Fruit fly (Drosophila melanogaster) whole organism, wandering third instar larva: ENCODE measurements around the gene Cpr67B.

Experiments
- Abd-B ChIP-seq: fragments of >200 bp; optimal IDR thresholded peaks from 2 replicates; lab custom pipeline; 2017; ENCODE audit warnings: missing biosample characterization, missing genetic modification characterization
- CG9705 ChIP-seq: fragments of 200-800 bp; sonication (Bioruptor generic); optimal IDR thresholded peaks from 2 replicates; lab custom pipeline; 2018; ENCODE audit warnings: missing biosample characterization, mild to moderate bottlenecking, missing genetic modification characterization
- Dfd ChIP-seq: fragments of >200 bp; optimal IDR thresholded peaks from 2 replicates; lab custom pipeline; 2017; ENCODE audit warnings: missing biosample characterization, missing genetic modification characterization
- GATAd ChIP-seq: sonication (Bioruptor generic); optimal IDR thresholded peaks from 2 replicates; lab custom pipeline; 2016; ENCODE audit warnings: missing biosample characterization, missing genetic modification characterization
- HLH106 ChIP-seq: fragments of 200-800 bp; optimal IDR thresholded peaks from 3 replicates; lab custom pipeline; 2019; ENCODE audit warnings: missing biosample characterization, mild to moderate bottlenecking, missing genetic modification characterization, moderate library complexity
- Hnf4 ChIP-seq: fragments of 200-800 bp; sonication (Bioruptor generic); optimal IDR thresholded peaks from 2 replicates; lab custom pipeline; 2016; ENCODE audit warnings: missing biosample characterization, mild to moderate bottlenecking, missing genetic modification characterization
- Hr83 ChIP-seq: fragments of 200-300 bp; sonication (Bioruptor generic); optimal IDR thresholded peaks from 2 replicates; lab custom pipeline; 2016; ENCODE audit warnings: missing biosample characterization, mild to moderate bottlenecking, missing genetic modification characterization, moderate library complexity; ENCODE audit not compliant: poor library complexity, severe bottlenecking
- Jra ChIP-seq: sonication (Bioruptor generic); optimal IDR thresholded peaks from 2 replicates; lab custom pipeline; 2016; ENCODE audit warnings: missing biosample characterization, missing genetic modification characterization
- Mio ChIP-seq: sonication (Bioruptor generic); optimal IDR thresholded peaks from 2 replicates; lab custom pipeline; 2016; ENCODE audit warnings: missing biosample characterization, missing genetic modification characterization
- Myc ChIP-seq: fragments of >200 bp; optimal IDR thresholded peaks from 2 replicates; lab custom pipeline; 2017
- N ChIP-seq: fragments of >200 bp; optimal IDR thresholded peaks from 2 replicates; lab custom pipeline; 2018; ENCODE audit warnings: missing biosample characterization, missing external identifiers, missing genetic modification characterization
- OdsH ChIP-seq: fragments of 200-800 bp; sonication (Bioruptor generic); optimal IDR thresholded peaks from 2 replicates; lab custom pipeline; 2016; ENCODE audit warnings: missing biosample characterization, mild to moderate bottlenecking, missing genetic modification characterization
- Rel ChIP-seq, 2 experiments: fragments of 200-800 bp; sonication (Bioruptor generic) in 1 of 2; optimal IDR thresholded peaks; 2 replicates in 1 of 2; 3 replicates in 1 of 2; lab custom pipeline; 2016 to 2019; ENCODE audit warnings: mild to moderate bottlenecking in 2 of 2, missing biosample characterization in 2 of 2, missing genetic modification characterization in 2 of 2, moderate library complexity in 1 of 2
- Sp1 ChIP-seq: fragments of 200-800 bp; sonication (Bioruptor generic); optimal IDR thresholded peaks from 3 replicates; lab custom pipeline; 2019; ENCODE audit warnings: missing biosample characterization, mild to moderate bottlenecking, missing genetic modification characterization, moderate library complexity
- br ChIP-seq: fragments of 200-800 bp; sonication (Bioruptor generic); optimal IDR thresholded peaks from 2 replicates; lab custom pipeline; 2016; ENCODE audit warnings: missing biosample characterization, missing genetic modification characterization
- brk ChIP-seq: fragments of 200-800 bp; sonication (Bioruptor generic); optimal IDR thresholded peaks from 2 replicates; lab custom pipeline; 2016; ENCODE audit warnings: missing biosample characterization, mild to moderate bottlenecking, missing genetic modification characterization
- ey ChIP-seq: fragments of 200-800 bp; sonication (Bioruptor generic); optimal IDR thresholded peaks from 2 replicates; lab custom pipeline; 2016; ENCODE audit warnings: missing biosample characterization, missing genetic modification characterization
- foxo ChIP-seq, 2 experiments: fragments of 200-800 bp; sonication (Bioruptor generic); optimal IDR thresholded peaks; 2 replicates in 1 of 2; 3 replicates in 1 of 2; lab custom pipeline; 2016 to 2017; ENCODE audit warnings: missing biosample characterization in 2 of 2, missing genetic modification characterization in 2 of 2
- fru ChIP-seq: fragments of 200-800 bp; sonication (Bioruptor generic); optimal IDR thresholded peaks from 3 replicates; lab custom pipeline; 2016; ENCODE audit warnings: missing biosample characterization, mild to moderate bottlenecking, missing genetic modification characterization
- h ChIP-seq: fragments of 200-800 bp; sonication (Bioruptor generic); optimal IDR thresholded peaks from 3 replicates; lab custom pipeline; 2016; ENCODE audit warnings: missing biosample characterization, mild to moderate bottlenecking, missing genetic modification characterization
- pan ChIP-seq: fragments of >200 bp; optimal IDR thresholded peaks from 2 replicates; lab custom pipeline; 2017
- psq ChIP-seq: fragments of 200-800 bp; sonication (Bioruptor generic); optimal IDR thresholded peaks from 3 replicates; lab custom pipeline; 2017; ENCODE audit warnings: missing biosample characterization, mild to moderate bottlenecking, missing genetic modification characterization, moderate library complexity
- rgr ChIP-seq: fragments of 200-800 bp; sonication (Bioruptor generic); optimal IDR thresholded peaks from 3 replicates; lab custom pipeline; 2016; ENCODE audit warnings: missing biosample characterization, mild to moderate bottlenecking, missing genetic modification characterization
- sage ChIP-seq: fragments of 200-800 bp; sonication (Bioruptor generic); optimal IDR thresholded peaks from 2 replicates; lab custom pipeline; 2016; ENCODE audit warnings: missing biosample characterization, mild to moderate bottlenecking, missing genetic modification characterization
- sv ChIP-seq: fragments of 200-800 bp; sonication (Bioruptor generic); optimal IDR thresholded peaks from 3 replicates; lab custom pipeline; 2016; ENCODE audit warnings: missing biosample characterization, missing genetic modification characterization
- tai ChIP-seq: sonication (Bioruptor generic); optimal IDR thresholded peaks from 2 replicates; lab custom pipeline; 2016; ENCODE audit warnings: missing biosample characterization, missing genetic modification characterization
- woc ChIP-seq: sonication (Bioruptor generic); optimal IDR thresholded peaks from 2 replicates; lab custom pipeline; 2016; ENCODE audit warnings: missing biosample characterization, mild to moderate bottlenecking, missing genetic modification characterization

The Cpr67B gene

DNA sequence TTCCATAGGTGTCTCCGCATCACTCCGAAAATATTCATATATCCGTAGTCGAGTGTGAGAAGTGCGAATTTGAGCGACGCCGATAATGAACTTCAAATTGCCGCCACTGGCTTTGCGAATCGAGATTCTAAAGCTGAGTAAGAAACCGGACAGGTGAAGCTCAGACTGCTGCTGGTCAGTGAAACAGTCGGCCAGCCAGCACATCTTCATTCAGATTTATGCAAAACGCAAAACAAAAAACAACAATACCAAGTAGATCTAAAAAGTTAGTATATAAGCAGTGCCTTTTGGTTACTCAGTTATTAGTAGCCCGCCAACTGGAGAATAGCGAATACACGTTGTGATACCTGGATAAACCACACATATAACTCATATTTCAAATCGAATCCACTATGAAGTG is at the start of gene Cpr67B:
Cpr67B (plus strand) TSS at position 301 of the 400 bp plus-strand sequence.
- TF ChIP-seq CG9705 (GFP tag; lab: Kevin White, UChicago) (no peak), Rel (GFP tag; optimal IDR thresholded peaks at IDR 0.05; lab: Kevin White, UChicago) (no peak), Rel (tag; optimal IDR thresholded peaks at IDR 0.05; lab: Kevin White, UChicago) (no peak), fru (GFP tag; lab: Kevin White, UChicago) (no peak)
- TF ChIP-seq, all 38 proteins: peak for 0

DNA sequence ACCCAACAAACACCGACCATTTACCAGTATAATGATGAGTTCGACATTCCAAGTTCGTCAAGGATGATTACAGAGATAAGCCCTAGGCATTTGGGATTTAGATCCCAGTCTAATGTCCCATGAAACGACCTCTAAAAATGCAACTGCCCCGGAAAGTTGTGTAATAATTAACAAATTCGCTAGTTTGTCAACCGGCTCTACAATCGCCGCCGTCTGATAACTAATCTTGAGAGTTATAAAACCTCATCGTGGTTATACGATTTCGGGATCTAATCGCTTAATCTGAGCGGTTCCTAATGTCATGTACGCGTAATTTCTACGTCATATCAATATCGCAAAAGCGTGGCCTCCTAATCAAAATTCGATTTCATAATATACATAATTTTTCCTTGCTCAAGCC is 49.0 kb upstream of the Cpr67B start:
- TF ChIP-seq Sp1 (GFP tag; lab: Kevin White, UChicago) = no peak
- TF ChIP-seq, all 38 proteins: peak for 0

DNA sequence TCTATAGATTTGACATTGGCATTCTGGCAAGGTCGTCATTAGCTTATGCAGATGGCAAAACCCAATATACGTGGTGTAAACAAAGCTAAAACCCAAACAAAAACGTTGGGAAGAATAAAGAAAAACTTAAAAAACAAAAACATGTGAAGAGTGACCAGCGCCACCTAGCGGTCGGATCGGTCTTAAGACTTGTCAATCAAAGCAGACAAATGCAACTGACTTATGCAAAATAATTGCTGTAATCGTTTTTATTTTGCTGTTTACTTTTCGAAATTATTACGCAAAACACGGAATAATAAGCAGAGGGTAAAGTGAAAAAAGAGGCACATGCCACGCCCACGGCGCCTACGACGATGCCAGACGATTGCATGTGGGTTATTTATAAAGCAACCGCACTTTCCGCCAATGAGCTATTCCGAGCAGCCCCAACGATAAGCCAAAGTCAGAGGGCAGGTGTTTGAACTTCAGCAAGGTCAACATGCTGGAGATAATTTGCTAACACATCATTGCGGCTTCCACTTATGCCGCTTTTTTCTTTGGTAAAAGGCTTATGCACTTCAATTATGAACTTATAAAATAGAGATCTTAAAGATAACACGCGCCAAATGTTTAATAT is 48.4 kb upstream of the Cpr67B start:
- TF ChIP-seq Dfd = no peak
- TF ChIP-seq Abd-B (GFP tag; lab: Kevin White, UChicago) = no peak
- no peak for TF ChIP-seq brk (GFP tag; lab: Kevin White, UChicago)
- no peak for TF ChIP-seq Hr83
- no peak for TF ChIP-seq tai (GFP tag; lab: Kevin White, UChicago)
- TF ChIP-seq CG9705 (GFP tag; lab: Kevin White, UChicago) = no peak
- no peak for TF ChIP-seq psq
- TF ChIP-seq OdsH (GFP tag; lab: Kevin White, UChicago) = no peak
- TF ChIP-seq br (GFP tag; lab: Kevin White, UChicago) = no peak
- no peak for TF ChIP-seq Myc (lab: Kevin White, UChicago)
- no peak for TF ChIP-seq sv (GFP tag; lab: Kevin White, UChicago)
- TF ChIP-seq woc (GFP tag; lab: Kevin White, UChicago) = no peak
- no peak for TF ChIP-seq GATAd (GFP tag; lab: Kevin White, UChicago)
- TF ChIP-seq N (GFP tag; lab: Kevin White, UChicago) = no peak
- no peak for TF ChIP-seq ey (GFP tag; lab: Kevin White, UChicago)
- TF ChIP-seq Jra (GFP tag; lab: Kevin White, UChicago) = no peak
- TF ChIP-seq pan (lab: Kevin White, UChicago) = no peak

DNA sequence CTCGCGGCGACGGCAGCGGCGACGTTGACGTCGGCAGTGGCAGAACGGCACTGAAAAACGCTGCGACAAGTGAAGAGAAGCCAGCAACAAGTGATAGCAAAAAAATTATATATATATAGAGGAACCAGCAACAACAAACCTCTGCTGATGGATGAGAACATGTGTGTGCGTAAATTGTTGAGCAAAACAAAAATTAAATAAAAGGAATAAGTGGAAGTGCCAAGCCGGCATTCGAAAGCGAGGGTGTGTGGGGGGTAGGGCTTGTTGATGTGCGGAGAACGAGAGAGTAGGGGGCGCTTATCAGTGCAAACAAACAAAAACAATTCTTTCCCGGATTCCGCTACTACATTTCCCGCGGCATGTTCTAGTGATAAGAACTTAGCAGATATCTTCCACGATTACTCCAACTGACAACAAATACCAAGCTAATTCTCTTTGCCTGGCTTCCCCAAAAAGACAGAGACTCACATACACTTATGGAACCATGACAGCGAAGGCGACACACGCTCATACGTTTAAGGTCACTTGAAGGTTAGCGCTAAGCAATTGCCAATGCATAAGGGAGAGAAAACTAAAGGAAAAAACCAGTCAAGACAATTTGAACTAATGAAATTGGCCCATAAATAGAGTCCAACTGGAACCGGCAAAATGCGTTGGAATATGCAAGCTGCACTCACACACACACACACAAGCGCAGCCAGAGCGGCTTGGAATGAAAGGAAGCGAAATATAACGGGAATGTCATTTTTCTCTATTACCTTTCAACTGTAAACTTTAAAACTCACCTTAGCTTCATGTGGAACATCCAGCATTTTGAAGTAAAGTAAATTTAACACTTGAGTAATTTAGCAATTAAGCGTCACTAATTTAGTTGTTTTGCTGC is 46.5 kb upstream of the Cpr67B start:
- TF ChIP-seq h (peak; percentile 27), psq (peak; percentile 75), Rel (GFP tag; optimal IDR thresholded peaks at IDR 0.05; lab: Kevin White, UChicago) (peak; percentile 28), Rel (tag; optimal IDR thresholded peaks at IDR 0.05; lab: Kevin White, UChicago) (peak; percentile 57), Mio (GFP tag; lab: Kevin White, UChicago) (no peak), Sp1 (GFP tag; lab: Kevin White, UChicago) (peak; percentile 26), HLH106 (no peak), N (GFP tag; lab: Kevin White, UChicago) (no peak), Hnf4 (GFP tag; lab: Kevin White, UChicago) (no peak)

DNA sequence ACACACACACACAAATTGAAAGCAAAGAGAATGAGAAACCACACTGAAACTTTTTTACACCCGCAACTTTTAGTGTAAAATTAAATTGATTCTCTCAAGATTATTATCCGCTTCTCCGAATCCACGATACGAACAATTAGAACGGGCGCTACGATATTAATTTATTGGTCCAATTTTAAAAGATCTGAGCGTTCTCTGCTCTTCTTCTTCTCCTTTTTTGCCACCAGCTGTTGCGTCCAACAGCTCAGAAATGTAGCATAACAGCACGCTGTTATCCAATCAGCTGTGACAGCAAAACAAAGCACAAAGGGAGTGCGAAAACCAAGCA is 45.9 kb upstream of the Cpr67B start, which contains the start of the genes UGP and Svip:
UGP (minus strand) TSS at position 223 of the 328 bp plus-strand sequence.
Svip (plus strand) TSS at position 287 of the 328 bp plus-strand sequence.
- TF ChIP-seq Hr83 (peak; percentile 57), Jra (GFP tag; lab: Kevin White, UChicago) (no peak), h (no peak), sage (GFP tag; lab: Kevin White, UChicago) (peak; percentile 45), psq (peak; percentile 57), OdsH (GFP tag; lab: Kevin White, UChicago) (peak; percentile 27), CG9705 (GFP tag; lab: Kevin White, UChicago) (no peak), rgr (GFP tag; lab: Kevin White, UChicago) (peak; percentile 36), pan (lab: Kevin White, UChicago) (no peak), sv (GFP tag; lab: Kevin White, UChicago) (no peak), foxo (GFP tag; optimal IDR thresholded peaks at IDR 0.05; lab: Kevin White, UChicago) (peak; percentile 19 to 38), Rel (GFP tag; optimal IDR thresholded peaks at IDR 0.05; lab: Kevin White, UChicago) (no peak), Rel (tag; optimal IDR thresholded peaks at IDR 0.05; lab: Kevin White, UChicago) (peak; percentile 31), Hnf4 (GFP tag; lab: Kevin White, UChicago) (peak; percentile 35), brk (GFP tag; lab: Kevin White, UChicago) (peak; percentile 56), Sp1 (GFP tag; lab: Kevin White, UChicago) (peak; percentile 5)
